Worm (Caenorhabditis elegans) whole organism, early embryonic: ENCODE data around the gene F47B8.5.

Experiments used
- ama-1 ChIP-seq: fragments of 150-350 bp; optimal IDR thresholded peaks from 2 replicates; lab custom pipeline; 2014
- ceh-36 ChIP-seq: sonication (generic microtip); optimal IDR thresholded peaks from 2 replicates; lab custom pipeline; 2016; ENCODE audit warnings: missing genetic modification characterization, inconsistent platforms, missing compliant biosample characterization
- ets-7 ChIP-seq: sonication (generic microtip); optimal IDR thresholded peaks from 2 replicates; lab custom pipeline; 2016; ENCODE audit warnings: missing genotype, missing genetic modification characterization, missing compliant biosample characterization
- hmg-4 ChIP-seq: fragments of 200-800 bp; sonication (Bioruptor generic); optimal IDR thresholded peaks from 2 replicates; lab custom pipeline; 2018; ENCODE audit warnings: mild to moderate bottlenecking, missing genetic modification characterization, missing compliant biosample characterization
- scrt-1 ChIP-seq: fragments of 200-800 bp; sonication (Bioruptor generic); IDR thresholded peaks from 2 replicates; pipeline ENCODE4 v1.3.6; 2022; ENCODE audit warnings: missing genetic modification characterization, missing compliant biosample characterization

DNA sequence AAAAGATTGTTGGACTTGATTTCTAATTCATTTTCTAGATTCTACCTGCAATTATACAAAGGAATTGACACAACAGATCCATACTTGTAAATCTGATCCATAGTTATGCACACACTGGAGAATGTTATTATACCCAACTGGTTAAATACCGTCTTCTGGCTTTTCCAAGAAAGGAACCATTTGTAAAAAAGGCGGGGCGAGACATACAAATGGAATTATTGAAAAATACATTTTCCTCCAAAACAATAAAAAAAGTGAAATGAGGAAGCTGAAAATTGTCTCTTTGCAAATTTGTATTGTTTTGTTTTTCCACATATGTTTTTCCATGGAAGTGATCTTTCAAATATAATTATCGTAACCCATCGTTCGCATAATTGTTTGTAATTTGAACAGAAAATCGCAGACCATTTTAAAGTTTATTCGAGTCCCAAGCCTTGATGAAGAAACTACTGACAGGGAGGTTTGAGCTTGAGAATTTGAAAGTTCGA is 45.4 kb downstream of the F47B8.5 start, which contains the start of the genes srt-74 and F40G12.9:
- no peak for TF ChIP-seq scrt-1 (GFP tag; lab: Robert Waterston, UW)
- no peak for TF ChIP-seq ceh-36 (tag; lab: Kevin White, UChicago)
- no peak for TF ChIP-seq ama-1 (lab: Kevin White, UChicago)
- TF ChIP-seq ets-7 (tag; lab: Kevin White, UChicago) = no peak
- TF ChIP-seq hmg-4 (GFP tag; lab: Kevin White, UChicago) = no peak
